Worm (Caenorhabditis elegans): ENCODE results near the gene cest-13.

DNA sequence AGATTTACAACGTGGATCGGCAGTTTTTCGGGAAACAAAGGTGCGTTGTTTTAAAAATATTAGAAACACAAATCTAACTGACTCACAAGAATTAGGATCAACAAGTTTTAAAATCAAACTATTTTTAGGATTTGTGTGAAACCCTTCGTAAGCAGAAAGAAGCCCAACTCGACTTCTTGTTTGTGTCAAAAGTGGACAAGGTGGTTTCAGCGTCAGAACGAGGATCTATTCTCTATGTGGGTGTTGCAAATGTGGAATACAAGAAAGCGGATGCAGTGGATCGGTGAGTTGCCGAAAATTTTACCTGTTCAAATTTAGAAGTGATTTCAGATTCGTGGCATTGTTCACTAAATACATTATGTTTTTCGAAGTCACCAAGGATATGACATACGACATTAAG is 31.0 kb upstream of the cest-13 start:
- TF ChIP-seq ceh-63 (GFP tag; optimal IDR thresholded peaks at IDR 0.05) (no peak), ceh-88 (GFP tag; IDR thresholded peaks at IDR 0.05) (no peak), zag-1 (tag; optimal IDR thresholded peaks at IDR 0.05) (no peak), elt-3 (tag; optimal IDR thresholded peaks at IDR 0.05) (no peak), aly-2 (tag; optimal IDR thresholded peaks at IDR 0.05) (no peak)

Measured in whole organism, L1 larva.